Worm (Caenorhabditis elegans) whole organism, midembryonic: ENCODE measurements around the gene M151.7.

Experiments used
- T22C8.4 ChIP-seq: fragments of 200-800 bp; sonication (Bioruptor generic); IDR thresholded peaks from 2 replicates; pipeline ENCODE4 v1.3.6; 2022; ENCODE audit warnings: missing genetic modification characterization, missing compliant biosample characterization
- med-1 ChIP-seq: sonication (generic microtip); optimal IDR thresholded peaks from 2 replicates; lab custom pipeline; 2017; ENCODE audit warnings: missing genetic modification characterization, mild to moderate bottlenecking, missing compliant biosample characterization, antibody characterized with exemption, missing genetic modification reagents; ENCODE audit not compliant: insufficient read depth
- ref-1 ChIP-seq: fragments of 200-800 bp; sonication (Bioruptor generic); conservative IDR thresholded peaks from 2 replicates; pipeline ENCODE4 v1.3.6; 2022; ENCODE audit warnings: missing genetic modification reagents, missing genetic modification characterization, missing compliant biosample characterization
- tab-1 ChIP-seq: fragments of 200-800 bp; sonication (Bioruptor generic); IDR thresholded peaks from 2 replicates; pipeline ENCODE4 v1.3.6; 2022; ENCODE audit warnings: missing genetic modification characterization, missing compliant biosample characterization
- ztf-29 ChIP-seq: fragments of 200-800 bp; sonication (Bioruptor generic); IDR thresholded peaks from 2 replicates; pipeline ENCODE4 v1.3.6; 2022; ENCODE audit warnings: missing genetic modification reagents, missing genetic modification characterization, missing compliant biosample characterization

DNA sequence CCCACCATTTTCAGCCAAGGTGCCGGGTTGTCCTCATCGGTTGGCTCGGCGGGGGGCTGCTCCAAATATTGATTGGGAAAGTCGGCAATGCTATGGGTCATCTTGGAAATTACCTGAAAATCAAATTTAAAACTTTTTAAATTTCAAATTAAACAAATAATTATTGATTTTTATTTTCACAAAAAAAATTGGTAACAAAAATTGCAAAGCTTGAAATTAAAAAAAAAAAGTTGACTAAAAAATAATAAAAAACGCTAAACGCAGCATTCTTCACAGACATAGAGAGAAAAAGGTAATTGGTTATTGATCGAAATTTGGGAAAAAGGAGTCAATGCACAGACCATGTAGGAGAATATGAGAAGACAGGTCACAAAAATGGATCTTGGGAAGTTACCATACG, 23.4 kb upstream of the M151.7 start, which contains the start of gene Y49F6A.11:
- TF ChIP-seq tab-1 (GFP tag; lab: Robert Waterston, UW): no peak
- no peak for TF ChIP-seq ztf-29
- no peak for TF ChIP-seq ref-1 (GFP tag; lab: Robert Waterston, UW)
- TF ChIP-seq T22C8.4 (GFP tag; lab: Robert Waterston, UW): no peak
- TF ChIP-seq med-1: no peak
